Worm (Caenorhabditis elegans) whole organism, young adult: Measurements from ENCODE around the gene ZK829.3.

Experiments used
- madf-3 ChIP-seq: fragments of 200-800 bp; sonication (Bioruptor generic); IDR thresholded peaks from 2 replicates; pipeline ENCODE4 v1.3.6; 2022; ENCODE audit warnings: missing genetic modification reagents, missing genetic modification characterization, missing compliant biosample characterization
- madf-6 ChIP-seq: fragments of 200-800 bp; sonication (Bioruptor generic); IDR thresholded peaks from 2 replicates; pipeline ENCODE4 v1.3.6; 2022; ENCODE audit warnings: missing genetic modification reagents, missing genetic modification characterization, missing compliant biosample characterization

ce11 chrIV:11915768-11916453 is 29.6 kb downstream of the ZK829.3 start, which contains the start of gene ZK822.9:
- TF ChIP-seq madf-6 (GFP tag; lab: Robert Waterston, UW), result no peak
- TF ChIP-seq madf-3 (GFP tag; lab: Robert Waterston, UW), result no peak
